Worm (Caenorhabditis elegans) whole organism, mixed stage, embryonic: ENCODE results near the gene ins-22.

ENCODE experiments used
- M03D4.4 ChIP-seq: sonication (generic microtip); optimal IDR thresholded peaks from 2 replicates; lab custom pipeline; 2017; ENCODE audit warnings: mild to moderate bottlenecking, missing genetic modification characterization, missing compliant biosample characterization
- bed-3 ChIP-seq: fragments of 200-800 bp; sonication (Bioruptor generic); optimal IDR thresholded peaks from 3 replicates; lab custom pipeline; 2018; ENCODE audit warnings: mild to moderate bottlenecking, missing genetic modification characterization, moderate library complexity, missing compliant biosample characterization
- blmp-1 ChIP-seq: fragments of 150-350 bp; optimal IDR thresholded peaks from 2 replicates; lab custom pipeline; 2014; ENCODE audit warnings: missing biosample characterization, missing genetic modification characterization
- ceh-39 ChIP-seq: fragments of 150-350 bp; optimal IDR thresholded peaks from 2 replicates; lab custom pipeline; 2014; ENCODE audit warnings: missing biosample characterization, missing genetic modification characterization
- ceh-43 ChIP-seq: fragments of 200-800 bp; sonication (Bioruptor generic); optimal IDR thresholded peaks from 2 replicates; lab custom pipeline; 2018; ENCODE audit warnings: mild to moderate bottlenecking, missing genetic modification characterization, moderate library complexity, missing compliant biosample characterization
- ceh-83 ChIP-seq: fragments of 200-800 bp; sonication (Bioruptor generic); optimal IDR thresholded peaks from 2 replicates; lab custom pipeline; 2018; ENCODE audit warnings: mild to moderate bottlenecking, missing genetic modification characterization, missing compliant biosample characterization
- ces-1 ChIP-seq: fragments of 150-350 bp; optimal IDR thresholded peaks from 2 replicates; lab custom pipeline; 2014; ENCODE audit warnings: missing biosample characterization, missing genetic modification reagents, missing genetic modification characterization
- cnd-1 ChIP-seq: fragments of 200-800 bp; sonication (Bioruptor generic); optimal IDR thresholded peaks from 2 replicates; lab custom pipeline; 2018; ENCODE audit warnings: mild to moderate bottlenecking, missing genetic modification characterization, missing compliant biosample characterization
- drap-1 ChIP-seq: fragments of 200-800 bp; sonication (Bioruptor generic); optimal IDR thresholded peaks from 3 replicates; lab custom pipeline; 2018; ENCODE audit warnings: mild to moderate bottlenecking, missing genetic modification characterization, missing compliant biosample characterization
- elt-1 ChIP-seq: sonication (generic microtip); optimal IDR thresholded peaks from 2 replicates; lab custom pipeline; 2017; ENCODE audit warnings: missing genetic modification characterization, mild to moderate bottlenecking, missing compliant biosample characterization, antibody characterized with exemption, moderate library complexity, borderline replicate concordance; ENCODE audit not compliant: insufficient read depth
- elt-3 ChIP-seq: fragments of 150-350 bp; optimal IDR thresholded peaks from 2 replicates; lab custom pipeline; 2014; ENCODE audit warnings: missing biosample characterization, missing genetic modification characterization
- flh-1 ChIP-seq: fragments of 200-800 bp; sonication (Bioruptor generic); optimal IDR thresholded peaks from 2 replicates; lab custom pipeline; 2018; ENCODE audit warnings: mild to moderate bottlenecking, missing genetic modification characterization, moderate library complexity, missing compliant biosample characterization
- ham-2 ChIP-seq: fragments of 200-800 bp; sonication (Bioruptor generic); optimal IDR thresholded peaks from 2 replicates; lab custom pipeline; 2018; ENCODE audit warnings: mild to moderate bottlenecking, missing genetic modification characterization, missing compliant biosample characterization
- hlh-1 ChIP-seq: fragments of 150-350 bp; optimal IDR thresholded peaks from 2 replicates; lab custom pipeline; 2014; ENCODE audit warnings: missing biosample characterization, missing genetic modification reagents, missing genetic modification characterization
- lin-13 ChIP-seq: fragments of 150-350 bp; optimal IDR thresholded peaks from 2 replicates; lab custom pipeline; 2014; ENCODE audit warnings: missing biosample characterization, missing genetic modification characterization
- lin-32 ChIP-seq: fragments of 200-800 bp; sonication (Bioruptor generic); optimal IDR thresholded peaks from 2 replicates; lab custom pipeline; 2018; ENCODE audit warnings: mild to moderate bottlenecking, missing genetic modification characterization, missing compliant biosample characterization
- lsy-2 ChIP-seq: fragments of 150-350 bp; optimal IDR thresholded peaks from 2 replicates; lab custom pipeline; 2014; ENCODE audit warnings: missing biosample characterization, missing genetic modification characterization
- mab-5 ChIP-seq: fragments of 150-350 bp; optimal IDR thresholded peaks from 2 replicates; lab custom pipeline; 2014; ENCODE audit warnings: missing biosample characterization, missing genetic modification characterization
- mep-1 ChIP-seq: fragments of 150-350 bp; optimal IDR thresholded peaks from 2 replicates; lab custom pipeline; 2017; ENCODE audit warnings: missing biosample characterization, missing genetic modification reagents, missing genetic modification characterization, inconsistent platforms
- mls-2 ChIP-seq: sonication (generic microtip); optimal IDR thresholded peaks from 2 replicates; lab custom pipeline; 2016; ENCODE audit warnings: mild to moderate bottlenecking, missing genetic modification characterization, moderate library complexity, missing compliant biosample characterization
- nhr-12 ChIP-seq: fragments of 150-350 bp; optimal IDR thresholded peaks from 2 replicates; lab custom pipeline; 2014; ENCODE audit warnings: missing biosample characterization, missing genetic modification characterization
- nhr-2 ChIP-seq: fragments of 150-350 bp; optimal IDR thresholded peaks from 2 replicates; lab custom pipeline; 2014; ENCODE audit warnings: missing biosample characterization, missing genetic modification characterization
- nhr-28 ChIP-seq: fragments of 150-350 bp; optimal IDR thresholded peaks from 2 replicates; lab custom pipeline; 2014; ENCODE audit warnings: missing biosample characterization, missing genetic modification characterization
- nhr-76 ChIP-seq: sonication (generic microtip); optimal IDR thresholded peaks from 2 replicates; lab custom pipeline; 2017; ENCODE audit warnings: missing biosample characterization, missing genetic modification characterization
- pha-4 ChIP-seq: fragments of 150-350 bp; optimal IDR thresholded peaks from 2 replicates; lab custom pipeline; 2018; ENCODE audit warnings: missing biosample characterization, missing genetic modification reagents, missing genetic modification characterization
- sem-2 ChIP-seq: fragments of 200-800 bp; sonication (Bioruptor generic); optimal IDR thresholded peaks from 2 replicates; lab custom pipeline; 2018; ENCODE audit warnings: mild to moderate bottlenecking, missing genetic modification characterization, missing compliant biosample characterization
- snpc-4 ChIP-seq: fragments of 150-350 bp; optimal IDR thresholded peaks from 2 replicates; lab custom pipeline; 2014; ENCODE audit warnings: missing biosample characterization, missing genetic modification characterization
- sptf-1 ChIP-seq: sonication (generic microtip); optimal IDR thresholded peaks from 2 replicates; lab custom pipeline; 2017; ENCODE audit warnings: mild to moderate bottlenecking, missing genetic modification characterization, moderate library complexity, missing compliant biosample characterization
- tbx-8 ChIP-seq: fragments of 200-800 bp; sonication (Bioruptor generic); optimal IDR thresholded peaks from 2 replicates; lab custom pipeline; 2018; ENCODE audit warnings: mild to moderate bottlenecking, missing genetic modification characterization, moderate library complexity, missing compliant biosample characterization
- unc-120 ChIP-seq: sonication (generic microtip); optimal IDR thresholded peaks from 2 replicates; lab custom pipeline; 2017; ENCODE audit warnings: missing genetic modification characterization, missing compliant biosample characterization; ENCODE audit not compliant: poor library complexity, severe bottlenecking
- unc-39 ChIP-seq: fragments of 150-350 bp; optimal IDR thresholded peaks from 2 replicates; lab custom pipeline; 2014; ENCODE audit warnings: missing biosample characterization, missing genetic modification characterization
- unc-62 ChIP-seq: fragments of 150-350 bp; optimal IDR thresholded peaks from 2 replicates; lab custom pipeline; 2014; ENCODE audit warnings: missing biosample characterization, missing genetic modification reagents, missing genetic modification characterization
- zip-8 ChIP-seq: fragments of 150-350 bp; optimal IDR thresholded peaks from 2 replicates; lab custom pipeline; 2014; ENCODE audit warnings: missing biosample characterization, missing genetic modification characterization
- ztf-11 ChIP-seq: fragments of 150-350 bp; optimal IDR thresholded peaks from 2 replicates; lab custom pipeline; 2014; ENCODE audit warnings: missing biosample characterization, missing genetic modification characterization

Gene ins-22

DNA sequence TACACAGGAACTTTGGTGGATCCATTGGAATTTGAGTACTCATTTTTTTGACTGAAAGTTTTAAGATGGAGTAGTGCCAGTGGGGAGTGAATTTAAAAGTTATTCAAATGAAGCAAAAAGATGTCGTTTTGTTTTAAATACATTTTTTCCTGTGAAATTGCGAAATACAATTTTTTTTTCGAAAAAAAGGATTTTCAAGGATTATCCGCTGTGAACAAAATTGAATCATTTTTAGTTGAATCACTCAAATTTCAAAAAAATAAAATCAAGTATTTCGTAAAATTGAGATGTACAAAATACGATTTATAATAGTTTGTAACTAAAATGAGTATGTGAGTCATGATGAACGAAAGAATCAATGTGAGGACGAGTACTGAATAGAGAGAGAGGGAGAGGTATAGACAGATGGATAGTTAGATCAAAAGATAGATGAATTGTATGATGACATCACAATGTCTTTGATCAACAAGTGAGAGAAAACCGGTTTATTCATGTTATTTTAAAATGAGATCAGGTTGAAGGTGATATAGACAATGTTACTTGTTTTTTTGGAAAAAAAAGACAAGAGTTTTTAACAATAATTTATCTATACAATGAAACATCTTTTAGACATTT lies 19.2 kb upstream of the ins-22 start, which contains the start of gene C05B5.8:
TSS of gene C05B5.8 (minus strand) at position 51 of the 615 bp plus-strand sequence.
- TF ChIP-seq sem-2 (no peak), ceh-83 (GFP tag; lab: Kevin White, UChicago) (no peak), M03D4.4 (tag; lab: Kevin White, UChicago) (no peak), hlh-1 (tag; lab: Kevin White, UChicago) (no peak), lin-32 (GFP tag; lab: Kevin White, UChicago) (no peak), tbx-8 (GFP tag; lab: Kevin White, UChicago) (no peak), blmp-1 (tag; lab: Kevin White, UChicago) (no peak), unc-120 (no peak), nhr-76 (tag; lab: Kevin White, UChicago) (no peak), elt-3 (tag; lab: Kevin White, UChicago) (no peak), snpc-4 (tag; lab: Kevin White, UChicago) (no peak), nhr-12 (no peak), flh-1 (no peak), drap-1 (GFP tag; lab: Kevin White, UChicago) (no peak), mab-5 (no peak), zip-8 (no peak)
- TF ChIP-seq, all 35 proteins: peak for 0

DNA sequence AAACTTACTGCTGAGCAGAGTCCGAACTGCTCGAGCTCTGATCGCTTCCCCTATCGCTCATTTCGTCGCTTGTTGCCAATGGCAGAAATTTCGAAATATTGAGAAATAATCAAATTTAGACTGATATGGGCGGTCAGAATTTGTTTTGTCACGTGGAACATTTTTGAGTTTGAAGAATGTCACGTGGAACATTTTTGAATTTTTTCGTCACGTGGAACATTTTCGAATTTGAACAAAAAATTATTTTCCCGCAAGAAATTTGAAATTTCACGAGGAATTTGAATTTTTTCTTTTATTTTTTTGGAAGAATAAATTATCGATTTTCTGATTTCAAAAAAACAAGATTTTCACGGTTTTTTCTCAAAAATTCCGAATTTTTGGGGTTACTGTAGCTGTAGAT lies 16.0 kb upstream of the ins-22 start, which contains the start of gene fbxa-155:
TSS of gene fbxa-155 (minus strand) at position 101 of the 400 bp plus-strand sequence.
- TF ChIP-seq unc-62 (GFP tag; lab: Kevin White, UChicago) = no peak
- no peak for TF ChIP-seq hlh-1 (tag; lab: Kevin White, UChicago)
- TF ChIP-seq ceh-83 (GFP tag; lab: Kevin White, UChicago) = no peak
- no peak for TF ChIP-seq elt-1

DNA sequence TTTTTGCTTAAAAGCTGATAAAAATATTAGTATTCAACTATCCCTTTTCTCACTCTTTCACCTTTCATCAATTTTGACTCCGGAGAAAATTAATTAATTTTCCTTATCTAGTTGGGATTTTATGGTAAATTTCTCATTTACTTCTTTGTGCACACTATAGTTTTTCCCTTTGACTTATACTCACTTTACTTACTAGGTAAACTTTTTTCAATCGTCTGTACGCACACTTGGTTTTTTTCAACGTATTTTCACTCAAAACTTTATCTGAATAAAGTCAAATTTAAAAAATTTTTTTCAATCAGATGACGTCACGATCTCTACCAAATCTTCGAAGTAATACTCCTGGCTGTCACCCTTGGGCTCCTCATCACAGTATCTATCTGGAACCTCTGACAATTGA lies 14.0 kb upstream of the ins-22 start, which contains the start of gene C05B5.16:
TSS of gene C05B5.16 (plus strand) at position 301 of the 400 bp plus-strand sequence.
- TF ChIP-seq blmp-1 (tag; lab: Kevin White, UChicago) = no peak
- no peak for TF ChIP-seq lin-32 (GFP tag; lab: Kevin White, UChicago)
- TF ChIP-seq mls-2 (tag; lab: Kevin White, UChicago) = no peak
- TF ChIP-seq ztf-11 (tag; lab: Kevin White, UChicago) = no peak
- no peak for TF ChIP-seq ces-1 (GFP tag; lab: Kevin White, UChicago)
- TF ChIP-seq zip-8 = no peak
- TF ChIP-seq ceh-83 (GFP tag; lab: Kevin White, UChicago) = no peak
- no peak for TF ChIP-seq drap-1 (GFP tag; lab: Kevin White, UChicago)
- TF ChIP-seq elt-3 (tag; lab: Kevin White, UChicago) = no peak

DNA sequence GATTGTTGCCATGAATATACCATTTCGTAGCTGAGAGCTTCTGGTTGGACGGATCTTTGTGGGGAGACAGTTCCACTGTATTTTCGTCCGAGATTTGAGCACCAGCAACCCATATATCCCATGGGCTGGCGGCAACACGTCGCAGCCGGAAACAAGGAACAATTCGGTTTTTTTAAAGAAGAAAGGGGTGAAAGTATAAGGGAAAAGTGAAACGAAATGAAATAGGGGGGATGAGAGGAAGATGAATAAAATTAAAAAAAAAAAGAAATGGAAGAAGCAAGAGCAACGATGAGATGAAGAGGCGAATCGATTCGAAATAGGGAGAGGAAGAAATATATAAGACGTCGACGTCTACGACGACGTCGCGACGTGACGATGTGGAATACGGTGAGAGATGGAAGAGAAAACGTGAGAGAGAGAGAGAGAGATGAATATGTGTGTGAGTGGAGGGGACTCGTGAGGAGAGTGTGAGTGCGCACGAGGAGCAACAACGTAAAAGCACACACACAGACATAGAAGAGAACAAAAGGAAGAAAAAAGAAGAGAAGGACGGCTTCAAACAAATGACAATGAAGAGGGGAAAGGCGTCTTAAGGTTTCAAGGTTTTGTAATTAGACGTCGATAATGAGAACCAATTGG lies 9.6 kb upstream of the ins-22 start, which contains the start of gene rgs-1:
TSS of gene rgs-1 (minus strand) at position 146 of the 639 bp plus-strand sequence.
- TF ChIP-seq lin-13 (tag; lab: Kevin White, UChicago) = no peak
- no peak for TF ChIP-seq ceh-39
- no peak for TF ChIP-seq pha-4
- TF ChIP-seq mep-1 (tag; lab: Kevin White, UChicago) = peak; percentile 35
- no peak for TF ChIP-seq drap-1 (GFP tag; lab: Kevin White, UChicago)
- no peak for TF ChIP-seq hlh-1 (tag; lab: Kevin White, UChicago)
- TF ChIP-seq unc-120 = no peak
- no peak for TF ChIP-seq nhr-76 (tag; lab: Kevin White, UChicago)
- TF ChIP-seq ztf-11 (tag; lab: Kevin White, UChicago) = no peak
- TF ChIP-seq sptf-1 (tag; lab: Kevin White, UChicago) = peak; percentile 38
- no peak for TF ChIP-seq mls-2 (tag; lab: Kevin White, UChicago)
- no peak for TF ChIP-seq nhr-28 (tag; lab: Kevin White, UChicago)
- TF ChIP-seq nhr-2 = no peak
- no peak for TF ChIP-seq ceh-83 (GFP tag; lab: Kevin White, UChicago)
- TF ChIP-seq M03D4.4 (tag; lab: Kevin White, UChicago) = no peak
- TF ChIP-seq nhr-12 = no peak
- TF ChIP-seq blmp-1 (tag; lab: Kevin White, UChicago) = no peak
- no peak for TF ChIP-seq bed-3
- no peak for TF ChIP-seq unc-39 (tag; lab: Kevin White, UChicago)
- no peak for TF ChIP-seq ham-2 (GFP tag; lab: Kevin White, UChicago)
- no peak for TF ChIP-seq elt-1
- TF ChIP-seq tbx-8 (GFP tag; lab: Kevin White, UChicago) = no peak
- no peak for TF ChIP-seq cnd-1 (tag; lab: Kevin White, UChicago)
- no peak for TF ChIP-seq sem-2
- peak; percentile 1 for TF ChIP-seq lsy-2 (tag; lab: Kevin White, UChicago)
- TF ChIP-seq snpc-4 (tag; lab: Kevin White, UChicago) = no peak
- TF ChIP-seq unc-62 (GFP tag; lab: Kevin White, UChicago) = peak; percentile 25
- peak; percentile 59 for TF ChIP-seq ces-1 (GFP tag; lab: Kevin White, UChicago)
- TF ChIP-seq ceh-43 = no peak
